Fruit fly (Drosophila melanogaster): ENCODE data around the gene CG15443.
A peak's percentile ranks its signal among the peaks of the same experiment; 100 is the strongest.

Gene CG15443

dm6 chr2L:4463323-4463722 is at the start of gene CG15443, which contains the start of gene Paris:
CG15443 (minus strand) TSS chr2L:4463447.
Paris (plus strand) TSS chr2L:4463611.
- peak; percentile 14 for TF ChIP-seq CG17385 (GFP tag; optimal IDR thresholded peaks at IDR 0.05)
- TF ChIP-seq BEAF-32 (GFP tag; optimal IDR thresholded peaks at IDR 0.05): peak; percentile 42
- TF ChIP-seq pzg (GFP tag; optimal IDR thresholded peaks at IDR 0.05): peak; percentile 61
- TF ChIP-seq CoRest (tag; optimal IDR thresholded peaks at IDR 0.05): peak; percentile 39
- peak; percentile 73 for TF ChIP-seq inv (GFP tag; IDR thresholded peaks at IDR 0.05; ENCODE audit: partially characterized antibody)
- TF ChIP-seq Abd-B (GFP tag; optimal IDR thresholded peaks at IDR 0.05): no peak
- peak; percentile 90 for TF ChIP-seq CG7963 (GFP tag; IDR thresholded peaks at IDR 0.05; ENCODE audit: partially characterized antibody)
- TF ChIP-seq chn (GFP tag; optimal IDR thresholded peaks at IDR 0.05): no peak
- peak; percentile 85 for TF ChIP-seq CG13287 (GFP tag; IDR thresholded peaks at IDR 0.05; ENCODE audit: partially characterized antibody)
- TF ChIP-seq CG3163 (GFP tag; optimal IDR thresholded peaks at IDR 0.05): no peak
- TF ChIP-seq lab (GFP tag; optimal IDR thresholded peaks at IDR 0.05): peak; percentile 35
- peak; percentile 10 for TF ChIP-seq Nf-YC (tag; optimal IDR thresholded peaks at IDR 0.05)
- TF ChIP-seq trem (tag; optimal IDR thresholded peaks at IDR 0.05): peak; percentile 55
- no peak for TF ChIP-seq NK7.1 (GFP tag; optimal IDR thresholded peaks at IDR 0.05)
- no peak for TF ChIP-seq maf-S (GFP tag; optimal IDR thresholded peaks at IDR 0.05)
- TF ChIP-seq vnd (GFP tag; IDR thresholded peaks at IDR 0.05; ENCODE audit: partially characterized antibody): peak; percentile 90
- peak; percentile 2 for TF ChIP-seq Sry-β (GFP tag; optimal IDR thresholded peaks at IDR 0.05)
- TF ChIP-seq mld (GFP tag; IDR thresholded peaks at IDR 0.05; ENCODE audit: partially characterized antibody): peak; percentile 98
- peak; percentile 90 for TF ChIP-seq nerfin-2 (GFP tag; IDR thresholded peaks at IDR 0.05; ENCODE audit: partially characterized antibody)
- TF ChIP-seq CG7839 (tag; optimal IDR thresholded peaks at IDR 0.05): peak; percentile 16
- TF ChIP-seq E2f2 (GFP tag; IDR thresholded peaks at IDR 0.05): peak; percentile 86
- no peak for TF ChIP-seq Dbx (GFP tag; IDR thresholded peaks at IDR 0.05)
- TF ChIP-seq mirr (GFP tag; optimal IDR thresholded peaks at IDR 0.05): peak; percentile 16
- peak; percentile 3 for TF ChIP-seq CG10431 (GFP tag; optimal IDR thresholded peaks at IDR 0.05)
- TF ChIP-seq Hr78 (GFP tag; optimal IDR thresholded peaks at IDR 0.05): no peak
- peak; percentile 16 for TF ChIP-seq CG10267 (tag; optimal IDR thresholded peaks at IDR 0.05)
- TF ChIP-seq Rfx (GFP tag; IDR thresholded peaks at IDR 0.05): peak; percentile 31; the same call in 1 of the 2 replicates
- peak; percentile 7 for TF ChIP-seq twi (tag; optimal IDR thresholded peaks at IDR 0.05)
- TF ChIP-seq otp (GFP tag; IDR thresholded peaks at IDR 0.05): peak; percentile 25; the same call in 1 of the 3 replicates
- peak; percentile 94 for TF ChIP-seq scrt (GFP tag; optimal IDR thresholded peaks at IDR 0.05)
- no peak for TF ChIP-seq tll (GFP tag; optimal IDR thresholded peaks at IDR 0.05)
- TF ChIP-seq crp (GFP tag; optimal IDR thresholded peaks at IDR 0.05): peak in 1 of 2 experiments; percentile 85
- no peak; the same call in 1 of the 2 replicates for TF ChIP-seq CG1024 (GFP tag; IDR thresholded peaks at IDR 0.05)
- no peak for TF ChIP-seq repo (GFP tag; optimal IDR thresholded peaks at IDR 0.05)
- peak; percentile 11 to 18 for TF ChIP-seq Hr51 (GFP tag; optimal IDR thresholded peaks at IDR 0.05)
- peak; percentile 75 for TF ChIP-seq CG34224 (GFP tag; IDR thresholded peaks at IDR 0.05; ENCODE audit: partially characterized antibody)
- peak; percentile 6 for TF ChIP-seq CG13424 (tag; optimal IDR thresholded peaks at IDR 0.05)
- TF ChIP-seq Opbp (GFP tag; IDR thresholded peaks at IDR 0.05; ENCODE audit: partially characterized antibody): peak; percentile 82; the same call in 2 of the 3 replicates
- no peak for TF ChIP-seq mam (GFP tag; optimal IDR thresholded peaks at IDR 0.05)
- peak; percentile 19 for TF ChIP-seq CG17829 (tag; optimal IDR thresholded peaks at IDR 0.05)
- TF ChIP-seq hkb (optimal IDR thresholded peaks at IDR 0.05): no peak
- no peak for TF ChIP-seq hkb (GFP tag; IDR thresholded peaks at IDR 0.05)
- peak; percentile 24 for TF ChIP-seq nau (GFP tag; optimal IDR thresholded peaks at IDR 0.05)
- no peak for TF ChIP-seq CG31388 (GFP tag; optimal IDR thresholded peaks at IDR 0.05)
- TF ChIP-seq prd (optimal IDR thresholded peaks at IDR 0.05): no peak
- no peak for TF ChIP-seq prd (GFP tag; IDR thresholded peaks at IDR 0.05)
- TF ChIP-seq Dp (GFP tag; optimal IDR thresholded peaks at IDR 0.05): peak; percentile 77
- peak; percentile 69 for TF ChIP-seq MBD-R2 (GFP tag; IDR thresholded peaks at IDR 0.05)
- no peak for TF ChIP-seq CG11093 (GFP tag; IDR thresholded peaks at IDR 0.05)

All from whole organism, embryonic.